Worm (Caenorhabditis elegans) whole organism, L1 larva: ENCODE data around the gene zipt-2.3.

Experiments
- ceh-88 ChIP-seq: fragments of 200-800 bp; sonication (Bioruptor generic); IDR thresholded peaks from 2 replicates; pipeline ENCODE4 v1.3.6; 2022; ENCODE audit warnings: missing genetic modification characterization, missing compliant biosample characterization
- ces-1 ChIP-seq: fragments of 150-350 bp; optimal IDR thresholded peaks from 2 replicates; lab custom pipeline; 2014; ENCODE audit warnings: missing biosample characterization, missing genetic modification reagents, missing genetic modification characterization
- egl-27 ChIP-seq, 2 experiments: fragments of 150-350 bp in 1 of 2; sonication (generic microtip); optimal IDR thresholded peaks; 3 replicates each; lab custom pipeline; 2017 to 2018; ENCODE audit warnings: missing biosample characterization in 2 of 2, missing genetic modification characterization in 2 of 2, missing genetic modification reagents in 2 of 2
- elt-3 ChIP-seq, 6 experiments: fragments of 150-350 bp in 1 of 6; sonication (generic microtip); optimal IDR thresholded peaks; 2 replicates each; lab custom pipeline; 2017 to 2018; ENCODE audit warnings: missing biosample characterization in 6 of 6, missing genetic modification characterization in 6 of 6, inconsistent platforms in 1 of 6
- isw-1 ChIP-seq: fragments of 200-800 bp; sonication (Bioruptor generic); IDR thresholded peaks from 2 replicates; pipeline ENCODE4 v1.3.6; 2022; ENCODE audit warnings: missing genetic modification characterization, missing compliant biosample characterization
- lin-35 ChIP-seq, 2 experiments: fragments of 150-350 bp; optimal IDR thresholded peaks; 2 replicates each; lab custom pipeline; 2014; ENCODE audit warnings: missing biosample characterization in 2 of 2, missing genetic modification characterization in 2 of 2, missing genetic modification reagents in 2 of 2
- lin-39 ChIP-seq: fragments of 150-350 bp; optimal IDR thresholded peaks from 2 replicates; lab custom pipeline; 2014; ENCODE audit warnings: missing biosample characterization, missing genetic modification reagents, missing genetic modification characterization
- mdl-1 ChIP-seq, 2 experiments: fragments of 150-350 bp; optimal IDR thresholded peaks; 2 replicates each; lab custom pipeline; 2014 to 2017; ENCODE audit warnings: missing biosample characterization in 2 of 2, missing genetic modification characterization in 2 of 2, inconsistent platforms in 1 of 2
- nhr-77 ChIP-seq: fragments of 150-350 bp; optimal IDR thresholded peaks from 2 replicates; lab custom pipeline; 2014; ENCODE audit warnings: missing biosample characterization, missing genetic modification characterization
- pqm-1 ChIP-seq: sonication (generic microtip); optimal IDR thresholded peaks from 3 replicates; lab custom pipeline; 2017; ENCODE audit warnings: missing biosample characterization, missing genetic modification characterization
- sox-4 ChIP-seq: sonication (generic microtip); optimal IDR thresholded peaks from 2 replicates; lab custom pipeline; 2016; ENCODE audit warnings: missing genetic modification characterization, missing compliant biosample characterization
- unc-130 ChIP-seq: fragments of 150-350 bp; optimal IDR thresholded peaks from 2 replicates; lab custom pipeline; 2017; ENCODE audit warnings: missing biosample characterization, missing genetic modification characterization, inconsistent platforms
- zip-4 ChIP-seq: fragments of 200-800 bp; sonication (Bioruptor generic); optimal IDR thresholded peaks from 2 replicates; lab custom pipeline; 2018; ENCODE audit warnings: mild to moderate bottlenecking, missing genetic modification characterization, moderate library complexity, missing compliant biosample characterization
- ztf-4 ChIP-seq: fragments of 150-350 bp; optimal IDR thresholded peaks from 2 replicates; lab custom pipeline; 2014; ENCODE audit warnings: missing biosample characterization, missing genetic modification characterization

DNA sequence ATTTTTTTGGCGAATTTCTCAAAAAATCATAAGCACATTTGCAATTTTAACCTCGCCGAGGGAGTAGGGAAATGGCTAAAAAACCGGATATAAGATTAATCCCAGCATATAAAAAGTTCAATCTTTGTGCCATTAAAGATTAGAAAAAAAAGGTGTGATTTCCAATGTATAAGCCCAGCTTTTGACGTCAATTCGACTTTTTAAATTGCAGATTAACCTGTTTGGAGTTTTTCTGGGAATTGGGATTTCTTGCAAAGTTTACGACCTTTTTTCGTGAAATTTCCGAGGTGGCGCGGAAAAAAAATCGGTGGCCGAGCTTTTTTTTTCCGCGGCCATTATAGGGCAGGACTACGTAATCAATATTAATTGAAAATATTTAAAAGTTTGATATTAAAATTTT, 18.0 kb downstream of the zipt-2.3 start:
- TF ChIP-seq lin-39 (tag; lab: Kevin White, UChicago) (no peak), ceh-88 (GFP tag; lab: Robert Waterston, UW) (no peak), isw-1 (GFP tag; lab: Robert Waterston, UW) (no peak), zip-4 (GFP tag; lab: Kevin White, UChicago) (no peak), elt-3 (tag; optimal IDR thresholded peaks at IDR 0.05; lab: Kevin White, UChicago) (no peak), ces-1 (no peak), sox-4 (no peak), mdl-1 (tag; optimal IDR thresholded peaks at IDR 0.05; lab: Kevin White, UChicago) (no peak), pqm-1 (tag; lab: Kevin White, UChicago) (no peak), nhr-77 (tag; lab: Kevin White, UChicago) (no peak), ztf-4 (tag; lab: Kevin White, UChicago) (no peak), lin-35 (GFP tag; optimal IDR thresholded peaks at IDR 0.05; lab: Kevin White, UChicago) (no peak), egl-27 (tag; optimal IDR thresholded peaks at IDR 0.05; lab: Kevin White, UChicago) (no peak), unc-130 (no peak)
